Worm (Caenorhabditis elegans): ENCODE results near the gene cpna-5.

DNA sequence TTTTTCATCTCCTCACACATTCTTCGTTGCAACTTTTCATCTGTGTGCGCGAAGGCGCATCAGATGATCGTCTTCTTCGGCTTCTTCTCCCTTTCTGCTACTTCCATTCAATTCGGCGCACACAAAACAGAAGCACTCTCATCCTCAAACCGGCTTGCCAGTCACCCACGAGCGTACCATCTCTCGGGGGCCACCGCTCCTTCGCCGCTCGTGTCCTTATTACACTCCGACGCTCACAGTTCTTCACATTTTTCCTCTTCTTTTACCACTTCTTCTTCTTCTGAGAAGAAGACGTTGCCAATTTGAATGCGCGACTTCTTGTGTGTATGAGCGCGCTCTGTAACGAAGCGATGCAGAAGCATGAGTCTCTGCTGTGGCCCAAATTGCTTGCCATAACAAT, 39.9 kb downstream of the cpna-5 start:
- TF ChIP-seq mxl-2 (GFP tag; conservative IDR thresholded peaks at IDR 0.05), result no peak
- TF ChIP-seq nhr-25 (tag; optimal IDR thresholded peaks at IDR 0.05; ENCODE audit: borderline replicate concordance, insufficient read depth), result no peak
- no peak for TF ChIP-seq unc-39 (tag; optimal IDR thresholded peaks at IDR 0.05)
